Worm (Caenorhabditis elegans) whole organism, L4 larva: ENCODE results near the gene btbd-10.
A peak's percentile ranks its signal among the peaks of the same experiment; 100 is the strongest.

ENCODE experiments used
- F26F4.8 ChIP-seq: fragments of 200-800 bp; sonication (Bioruptor generic); conservative IDR thresholded peaks from 2 replicates; pipeline ENCODE4 v1.3.6; 2022; ENCODE audit warnings: missing genetic modification characterization, missing compliant biosample characterization
- F37D6.2 ChIP-seq: sonication (generic microtip); optimal IDR thresholded peaks from 2 replicates; lab custom pipeline; 2016; ENCODE audit warnings: mild to moderate bottlenecking, missing genetic modification characterization, missing compliant biosample characterization
- R02D3.7 ChIP-seq: fragments of 150-350 bp; sonication (generic microtip); optimal IDR thresholded peaks from 3 replicates; lab custom pipeline; 2014; ENCODE audit warnings: missing biosample characterization, missing genetic modification characterization
- T20F7.1 ChIP-seq: fragments of 200-800 bp; sonication (Bioruptor generic); optimal IDR thresholded peaks from 2 replicates; lab custom pipeline; 2018; ENCODE audit warnings: mild to moderate bottlenecking, missing genetic modification characterization, missing compliant biosample characterization
- T26A8.4 ChIP-seq: fragments of 200-800 bp; sonication (Bioruptor generic); IDR thresholded peaks from 2 replicates; pipeline ENCODE4 v1.3.6; 2022; ENCODE audit warnings: missing genetic modification characterization, missing compliant biosample characterization
- Y105C5A.15 ChIP-seq: fragments of 200-800 bp; sonication (Bioruptor generic); IDR thresholded peaks from 2 replicates; pipeline ENCODE4 v1.3.6; 2022; ENCODE audit warnings: missing genetic modification characterization, missing compliant biosample characterization
- Y48G9A.11 ChIP-seq: fragments of 200-800 bp; sonication (Bioruptor generic); IDR thresholded peaks from 2 replicates; pipeline ENCODE4 v1.3.6; 2022; ENCODE audit warnings: missing genetic modification reagents, missing genetic modification characterization, missing compliant biosample characterization
- ZK337.2 ChIP-seq: fragments of 200-800 bp; sonication (Bioruptor generic); IDR thresholded peaks from 2 replicates; pipeline ENCODE4 v1.3.6; 2022; ENCODE audit warnings: missing genetic modification reagents, missing genetic modification characterization, missing compliant biosample characterization
- aha-1 ChIP-seq: fragments of 150-350 bp; peaks from one replicate; lab custom pipeline; 2014; ENCODE audit warnings: missing biosample characterization, missing genetic modification characterization
- ceh-82 ChIP-seq: sonication (generic microtip); optimal IDR thresholded peaks from 2 replicates; lab custom pipeline; 2017; ENCODE audit warnings: missing biosample characterization, missing genetic modification characterization
- ces-1 ChIP-seq: fragments of 150-350 bp; sonication (generic microtip); optimal IDR thresholded peaks from 4 replicates; lab custom pipeline; 2014; ENCODE audit warnings: missing biosample characterization, missing genetic modification reagents, missing genetic modification characterization
- ctbp-1 ChIP-seq: fragments of 200-800 bp; sonication (Bioruptor generic); IDR thresholded peaks from 2 replicates; pipeline ENCODE4 v1.3.6; 2022; ENCODE audit warnings: missing genetic modification reagents, missing genetic modification characterization, missing compliant biosample characterization
- daf-12 ChIP-seq: fragments of 150-350 bp; optimal IDR thresholded peaks from 2 replicates; lab custom pipeline; 2014; ENCODE audit warnings: missing biosample characterization, missing genetic modification reagents, missing genetic modification characterization
- daf-8 ChIP-seq: fragments of 200-800 bp; sonication (Bioruptor generic); IDR thresholded peaks from 2 replicates; pipeline ENCODE4 v1.3.6; 2022; ENCODE audit warnings: missing genetic modification characterization, missing compliant biosample characterization
- dmd-6 ChIP-seq: fragments of 200-800 bp; sonication (Bioruptor generic); IDR thresholded peaks from 2 replicates; pipeline ENCODE4 v1.3.6; 2022; ENCODE audit warnings: missing genetic modification reagents, missing genetic modification characterization, missing compliant biosample characterization
- egl-43 ChIP-seq: fragments of 200-800 bp; sonication (Bioruptor generic); IDR thresholded peaks from 2 replicates; pipeline ENCODE4 v1.3.6; 2022; ENCODE audit warnings: missing genetic modification reagents, missing genetic modification characterization, missing compliant biosample characterization
- hif-1 ChIP-seq, 2 experiments: sonication (generic microtip); optimal IDR thresholded peaks; 2 replicates each; lab custom pipeline; 2016 to 2017; ENCODE audit warnings: missing compliant biosample characterization in 2 of 2, missing genetic modification characterization in 2 of 2, missing genetic modification reagents in 2 of 2, missing genotype in 2 of 2, mild to moderate bottlenecking in 1 of 2
- hlh-11 ChIP-seq: fragments of 200-800 bp; sonication (Bioruptor generic); optimal IDR thresholded peaks from 2 replicates; lab custom pipeline; 2018; ENCODE audit warnings: mild to moderate bottlenecking, missing genetic modification characterization, missing compliant biosample characterization
- hlh-30 ChIP-seq: sonication (generic microtip); optimal IDR thresholded peaks from 2 replicates; lab custom pipeline; 2017; ENCODE audit warnings: antibody characterized with exemption, mild to moderate bottlenecking, missing genetic modification characterization, missing compliant biosample characterization; ENCODE audit not compliant: insufficient read depth
- lin-29 ChIP-seq: fragments of 200-800 bp; sonication (Bioruptor generic); IDR thresholded peaks from 2 replicates; pipeline ENCODE4 v1.3.6; 2022; ENCODE audit warnings: missing genetic modification reagents, missing genetic modification characterization, missing compliant biosample characterization
- madf-5 ChIP-seq, 2 experiments: fragments of 200-800 bp; sonication (Bioruptor generic); IDR thresholded peaks; 2 replicates each; pipeline ENCODE4 v1.3.6; 2022; ENCODE audit warnings: missing compliant biosample characterization in 2 of 2, missing genetic modification characterization in 2 of 2
- madf-9 ChIP-seq: fragments of 200-800 bp; sonication (Bioruptor generic); conservative IDR thresholded peaks from 2 replicates; pipeline ENCODE4 v1.3.6; 2022; ENCODE audit warnings: missing genetic modification reagents, missing genetic modification characterization, missing compliant biosample characterization
- mxl-2 ChIP-seq: fragments of 200-800 bp; sonication (Bioruptor generic); conservative IDR thresholded peaks from 2 replicates; pipeline ENCODE4 v1.3.6; 2022; ENCODE audit warnings: missing genetic modification reagents, missing genetic modification characterization, missing compliant biosample characterization
- nhr-10 ChIP-seq: fragments of 150-350 bp; optimal IDR thresholded peaks from 2 replicates; lab custom pipeline; 2014; ENCODE audit warnings: missing biosample characterization, missing genetic modification characterization
- nhr-237 ChIP-seq: sonication (generic microtip); optimal IDR thresholded peaks from 2 replicates; lab custom pipeline; 2017; ENCODE audit warnings: missing biosample characterization, missing genetic modification characterization
- nhr-28 ChIP-seq: fragments of 150-350 bp; optimal IDR thresholded peaks from 2 replicates; lab custom pipeline; 2014; ENCODE audit warnings: missing biosample characterization, missing genetic modification characterization
- saeg-2 ChIP-seq: fragments of 200-800 bp; sonication (Bioruptor generic); IDR thresholded peaks from 2 replicates; pipeline ENCODE4 v1.3.6; 2022; ENCODE audit warnings: missing genetic modification reagents, missing genetic modification characterization, missing compliant biosample characterization
- sdz-12 ChIP-seq: fragments of 200-800 bp; sonication (Bioruptor generic); optimal IDR thresholded peaks from 2 replicates; lab custom pipeline; 2018; ENCODE audit warnings: mild to moderate bottlenecking, missing genetic modification characterization, missing compliant biosample characterization
- set-16 ChIP-seq: fragments of 200-800 bp; sonication (Bioruptor generic); IDR thresholded peaks from 2 replicates; pipeline ENCODE4 v1.3.6; 2022; ENCODE audit warnings: missing genetic modification reagents, missing genetic modification characterization, missing compliant biosample characterization
- spr-3 ChIP-seq: fragments of 200-800 bp; sonication (Bioruptor generic); optimal IDR thresholded peaks from 2 replicates; lab custom pipeline; 2018; ENCODE audit warnings: mild to moderate bottlenecking, missing genetic modification characterization, missing compliant biosample characterization
- tag-97 ChIP-seq: fragments of 200-800 bp; sonication (Bioruptor generic); IDR thresholded peaks from 2 replicates; pipeline ENCODE4 v1.3.6; 2022; ENCODE audit warnings: missing genetic modification characterization, missing compliant biosample characterization
- unc-130 ChIP-seq: sonication (generic microtip); optimal IDR thresholded peaks from 2 replicates; lab custom pipeline; 2016; ENCODE audit warnings: missing genetic modification reagents, missing genetic modification characterization, missing compliant biosample characterization
- unc-62 ChIP-seq, 3 experiments: fragments of 150-350 bp in 1 of 3; sonication (generic microtip); optimal IDR thresholded peaks in 2 of 3; peaks in 1 of 3; 1 replicate in 1 of 3; 2 replicates in 2 of 3; lab custom pipeline; 2014 to 2017; ENCODE audit warnings: missing biosample characterization in 3 of 3, missing genetic modification characterization in 3 of 3, missing genetic modification reagents in 3 of 3, missing genotype in 1 of 3
- zag-1 ChIP-seq: fragments of 150-350 bp; optimal IDR thresholded peaks from 2 replicates; lab custom pipeline; 2014; ENCODE audit warnings: missing biosample characterization, missing genetic modification characterization
- zip-11 ChIP-seq: fragments of 200-800 bp; sonication (Bioruptor generic); IDR thresholded peaks from 2 replicates; pipeline ENCODE4 v1.3.6; 2022; ENCODE audit warnings: missing genetic modification characterization, missing compliant biosample characterization
- ztf-11 ChIP-seq: fragments of 150-350 bp; optimal IDR thresholded peaks from 2 replicates; lab custom pipeline; 2014; ENCODE audit warnings: missing biosample characterization, missing genetic modification characterization

Gene btbd-10

ce11 chrII:4869793-4870343, 34.9 kb upstream of the btbd-10 start:
- TF ChIP-seq set-16 (GFP tag; lab: Robert Waterston, UW) = peak; percentile 98
- TF ChIP-seq nhr-28 = no peak
- TF ChIP-seq sdz-12 (GFP tag; lab: Kevin White, UChicago) = no peak
- no peak for TF ChIP-seq ztf-11
- TF ChIP-seq ctbp-1 (GFP tag; lab: Robert Waterston, UW) = 0 out of 2 replicates have a peak, but pooled peaks have one; percentile 29
- peak; percentile 2; the same call in 1 of the 2 replicates for TF ChIP-seq madf-9 (GFP tag; lab: Robert Waterston, UW)
- TF ChIP-seq egl-43 (GFP tag; lab: Robert Waterston, UW) = 0 out of 2 replicates have a peak, but pooled peaks have one; percentile 33
- no peak for TF ChIP-seq hlh-11 (tag; lab: Kevin White, UChicago)
- no peak for TF ChIP-seq zip-11 (GFP tag; lab: Robert Waterston, UW)
- TF ChIP-seq mxl-2 (GFP tag; lab: Robert Waterston, UW) = no peak
- peak; percentile 7 for TF ChIP-seq aha-1 (tag; lab: Kevin White, UChicago)
- TF ChIP-seq hlh-30 = no peak
- no peak for TF ChIP-seq nhr-237 (tag; lab: Kevin White, UChicago)
- no peak for TF ChIP-seq daf-12
- no peak for TF ChIP-seq nhr-10 (tag; lab: Kevin White, UChicago)

- TF ChIP-seq Y105C5A.15 (GFP tag; lab: Robert Waterston, UW) = no peak
Measured at ce11 chrII:4870691-4871090, 34.1 kb upstream of the btbd-10 start, which contains the start of gene col-20. TSS of gene col-20 (minus strand) at chrII:4870791.

- TF ChIP-seq R02D3.7 (no peak), ceh-82 (tag; lab: Kevin White, UChicago) (peak; percentile 20), saeg-2 (GFP tag; lab: Robert Waterston, UW) (no peak), Y105C5A.15 (GFP tag; lab: Robert Waterston, UW) (no peak), unc-130 (no peak)
Measured at ce11 chrII:4871834-4872233, 33.0 kb upstream of the btbd-10 start.

ce11 chrII:4872359-4872758, 32.4 kb upstream of the btbd-10 start:
- TF ChIP-seq F26F4.8 (GFP tag; lab: Robert Waterston, UW) (0 out of 2 replicates have a peak, but pooled peaks have one; percentile 24), set-16 (GFP tag; lab: Robert Waterston, UW) (peak; percentile 98), T26A8.4 (0 out of 2 replicates have a peak, but pooled peaks have one; percentile 17), madf-5 (GFP tag; IDR thresholded peaks at IDR 0.05; lab: Robert Waterston, UW) (0 out of 4 replicates have a peak, but pooled peaks of 1 of the 2 experiments have one; percentile 49), Y48G9A.11 (GFP tag; lab: Robert Waterston, UW) (0 out of 2 replicates have a peak, but pooled peaks have one; percentile 13)

- TF ChIP-seq spr-3 (GFP tag; lab: Kevin White, UChicago) (no peak), lin-29 (GFP tag; lab: Robert Waterston, UW) (no peak), hif-1 (tag; optimal IDR thresholded peaks at IDR 0.05; lab: Kevin White, UChicago) (no peak), T20F7.1 (GFP tag; lab: Kevin White, UChicago) (no peak), F37D6.2 (tag; lab: Kevin White, UChicago) (no peak), dmd-6 (GFP tag; lab: Robert Waterston, UW) (no peak), daf-8 (GFP tag; lab: Robert Waterston, UW) (no peak), unc-62 (GFP tag; optimal IDR thresholded peaks at IDR 0.05 in 1 of 2; lab: Kevin White, UChicago) (no peak), unc-62 (tag; optimal IDR thresholded peaks at IDR 0.05; lab: Kevin White, UChicago) (no peak), zag-1 (tag; lab: Kevin White, UChicago) (no peak), ZK337.2 (GFP tag; lab: Robert Waterston, UW) (no peak), ces-1 (GFP tag; lab: Kevin White, UChicago) (no peak), tag-97 (GFP tag; lab: Robert Waterston, UW) (no peak)
Measured at ce11 chrII:4873029-4873428, 31.8 kb upstream of the btbd-10 start, which contains the start of gene col-73. TSS of gene col-73 (minus strand) at chrII:4873129.
